Worm (Caenorhabditis elegans) whole organism, L3 larva: ENCODE measurements around the gene fbxc-17.

Experiments used
- ZK546.5 ChIP-seq: sonication (generic microtip); optimal IDR thresholded peaks from 2 replicates; lab custom pipeline; 2017; ENCODE audit warnings: missing biosample characterization, missing genetic modification characterization
- ceh-28 ChIP-seq: fragments of 150-350 bp; optimal IDR thresholded peaks from 2 replicates; lab custom pipeline; 2014; ENCODE audit warnings: missing biosample characterization, missing genetic modification reagents, missing genetic modification characterization
- eor-1 ChIP-seq, 2 experiments: fragments of 150-350 bp; optimal IDR thresholded peaks; 2 replicates each; lab custom pipeline; 2014 to 2018; ENCODE audit warnings: missing biosample characterization in 2 of 2, missing genetic modification characterization in 2 of 2
- fos-1 ChIP-seq: fragments of 150-350 bp; optimal IDR thresholded peaks from 2 replicates; lab custom pipeline; 2014; ENCODE audit warnings: missing biosample characterization, missing genetic modification characterization
- jun-1 ChIP-seq: fragments of 150-350 bp; optimal IDR thresholded peaks from 2 replicates; lab custom pipeline; 2014; ENCODE audit warnings: missing biosample characterization, missing genetic modification reagents, missing genetic modification characterization
- nfya-1 ChIP-seq: sonication (generic microtip); optimal IDR thresholded peaks from 2 replicates; lab custom pipeline; 2017; ENCODE audit warnings: missing genetic modification characterization, mild to moderate bottlenecking, missing compliant biosample characterization, antibody characterized with exemption, moderate library complexity; ENCODE audit not compliant: insufficient read depth
- nhr-76 ChIP-seq: fragments of 150-350 bp; sonication (generic microtip); optimal IDR thresholded peaks from 5 replicates; lab custom pipeline; 2014; ENCODE audit warnings: missing biosample characterization, missing genetic modification characterization
- sea-2 ChIP-seq: fragments of 150-350 bp; sonication (generic microtip); optimal IDR thresholded peaks from 4 replicates; lab custom pipeline; 2014; ENCODE audit warnings: missing biosample characterization, missing genetic modification reagents, missing genetic modification characterization
- unc-39 ChIP-seq: sonication (generic microtip); optimal IDR thresholded peaks from 4 replicates; lab custom pipeline; 2017; ENCODE audit warnings: missing biosample characterization, missing genetic modification characterization
- unc-62 ChIP-seq: fragments of 150-350 bp; sonication (generic microtip); optimal IDR thresholded peaks from 4 replicates; lab custom pipeline; 2014; ENCODE audit warnings: missing biosample characterization, missing genetic modification reagents, missing genetic modification characterization
- ztf-11 ChIP-seq: fragments of 150-350 bp; optimal IDR thresholded peaks from 2 replicates; lab custom pipeline; 2014; ENCODE audit warnings: missing biosample characterization, missing genetic modification characterization
- ztf-4 ChIP-seq: fragments of 150-350 bp; optimal IDR thresholded peaks from 2 replicates; lab custom pipeline; 2014; ENCODE audit warnings: missing biosample characterization, missing genetic modification characterization

- TF ChIP-seq nhr-76 (tag; lab: Kevin White, UChicago) (no peak), unc-39 (tag; lab: Kevin White, UChicago) (no peak), fos-1 (tag; lab: Kevin White, UChicago) (no peak), nfya-1 (tag; lab: Kevin White, UChicago) (no peak), ztf-11 (tag; lab: Kevin White, UChicago) (no peak), sea-2 (GFP tag; lab: Kevin White, UChicago) (no peak), ZK546.5 (tag; lab: Kevin White, UChicago) (no peak), unc-62 (GFP tag; lab: Kevin White, UChicago) (no peak), eor-1 (tag; optimal IDR thresholded peaks at IDR 0.05; lab: Kevin White, UChicago) (no peak), jun-1 (tag; lab: Kevin White, UChicago) (no peak), ztf-4 (tag; lab: Kevin White, UChicago) (no peak), ceh-28 (tag; lab: Kevin White, UChicago) (no peak)
These were observed 17.1 kb downstream of the fbxc-17 start, which contains the start of gene C32B5.13 for ce11 chrII:961961-962360.
